Fruit fly (Drosophila melanogaster) S2 (cell line): Measurements from ENCODE around the gene Rsph9.

Source experiments
- CG8478 ChIP-seq: fragments of >200 bp; optimal IDR thresholded peaks from 2 replicates; lab custom pipeline; 2018
- CTCF ChIP-seq, 2 experiments: fragments of >200 bp; optimal IDR thresholded peaks; 2 replicates each; lab custom pipeline; 2018

The Rsph9 gene

DNA sequence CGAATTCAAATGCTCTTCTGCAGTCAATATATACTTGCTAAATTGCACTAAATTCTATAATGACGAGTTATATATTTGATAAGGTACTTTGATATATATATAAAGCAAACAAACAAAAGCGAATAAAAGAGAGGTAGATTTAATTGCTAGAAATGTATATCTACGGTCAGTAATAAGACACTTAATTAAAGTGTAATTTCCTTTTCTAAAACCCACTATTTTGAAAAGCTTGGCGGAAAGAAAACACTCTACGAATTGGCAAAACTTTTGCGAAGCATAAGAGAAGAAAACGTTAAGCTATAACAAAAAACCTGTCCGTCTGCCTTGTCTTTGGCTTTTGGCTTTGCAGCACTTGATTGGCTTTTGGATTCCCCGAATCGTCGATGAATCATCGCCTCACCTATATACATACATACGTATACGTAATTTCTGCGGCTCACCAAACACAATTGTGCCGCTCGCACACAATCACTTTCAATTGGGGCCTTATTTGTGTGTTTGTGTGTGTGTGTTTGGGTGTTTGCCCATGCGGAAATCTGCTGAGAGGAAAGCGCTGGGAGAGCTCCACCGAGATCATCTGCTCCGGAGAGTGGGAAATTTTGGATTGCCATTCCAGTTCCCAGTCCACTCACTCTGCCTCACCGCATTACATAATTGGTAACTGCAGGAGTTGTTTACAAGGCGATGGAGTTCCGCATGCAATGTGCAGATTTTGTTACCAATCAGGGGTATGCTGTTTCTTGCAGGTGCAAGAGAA is 18.3 kb upstream of the Rsph9 start:
- TF ChIP-seq CG8478 (lab: Kevin White, UChicago) (no peak), CTCF (optimal IDR thresholded peaks at IDR 0.05; lab: Kevin White, UChicago) (no peak)

DNA sequence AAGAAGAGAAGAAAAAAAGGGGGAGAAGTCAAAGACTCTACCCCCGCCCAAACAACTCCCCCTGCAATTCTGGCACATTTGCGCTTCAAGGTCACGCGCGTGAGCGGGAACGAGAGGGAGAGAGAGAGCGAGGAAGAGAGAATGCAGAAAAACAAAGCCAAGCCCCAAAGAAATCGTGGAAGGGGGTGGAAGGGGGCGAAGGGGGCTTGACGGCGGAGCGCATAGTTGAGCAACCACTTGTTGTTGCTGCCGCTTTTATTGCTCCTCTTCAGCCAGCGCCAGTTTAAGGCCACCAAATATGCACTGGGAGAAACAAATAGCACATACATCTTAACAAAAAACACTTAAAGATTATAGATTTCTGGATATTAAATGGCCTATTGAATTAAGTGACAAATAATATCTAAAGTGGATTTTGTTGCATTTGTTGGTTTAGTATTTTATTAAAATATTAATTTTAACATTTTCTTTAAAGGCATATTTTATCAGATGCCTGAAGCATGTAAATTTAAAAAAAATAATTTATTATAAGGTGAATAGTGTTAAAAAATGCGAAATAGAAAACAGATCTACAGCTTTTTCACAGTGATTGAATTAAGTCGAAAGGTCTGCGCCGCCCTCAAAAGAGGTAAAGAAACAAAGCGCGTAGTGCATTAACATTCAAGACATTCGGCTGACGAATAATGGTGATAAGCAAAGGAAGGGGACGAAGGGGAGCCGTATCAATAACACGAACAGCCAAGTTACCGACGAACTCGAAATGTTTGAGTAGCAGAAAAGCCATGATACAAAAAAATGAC is 17.6 kb upstream of the Rsph9 start:
- TF ChIP-seq CG8478 (lab: Kevin White, UChicago) (no peak), CTCF (optimal IDR thresholded peaks at IDR 0.05; lab: Kevin White, UChicago) (no peak)

DNA sequence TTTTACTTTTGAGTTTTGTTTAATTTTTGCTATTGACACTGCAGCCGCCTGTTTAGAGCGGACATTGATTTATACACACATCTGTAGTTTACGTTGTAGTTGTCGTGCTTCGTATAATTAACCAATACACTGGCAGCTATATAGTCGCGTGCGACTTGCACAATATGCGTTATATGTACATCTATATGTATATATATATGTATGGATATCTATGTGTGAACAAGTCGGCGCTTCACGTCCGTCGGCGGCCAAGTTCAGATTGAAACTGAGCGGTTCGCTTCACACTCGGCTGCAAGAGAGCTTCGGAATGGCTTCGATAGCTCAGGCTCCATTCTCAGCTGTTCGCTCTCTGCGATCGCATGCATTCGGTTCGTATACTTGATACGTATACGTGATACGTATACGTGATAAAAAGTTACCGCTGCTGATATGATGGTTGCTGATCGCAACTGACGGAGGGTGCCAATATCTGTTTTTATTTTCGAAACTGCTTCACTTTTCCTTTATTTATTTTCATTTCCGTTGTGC is 15.6 kb upstream of the Rsph9 start:
- TF ChIP-seq CG8478 (lab: Kevin White, UChicago): no peak
- no peak for TF ChIP-seq CTCF (optimal IDR thresholded peaks at IDR 0.05; lab: Kevin White, UChicago)

DNA sequence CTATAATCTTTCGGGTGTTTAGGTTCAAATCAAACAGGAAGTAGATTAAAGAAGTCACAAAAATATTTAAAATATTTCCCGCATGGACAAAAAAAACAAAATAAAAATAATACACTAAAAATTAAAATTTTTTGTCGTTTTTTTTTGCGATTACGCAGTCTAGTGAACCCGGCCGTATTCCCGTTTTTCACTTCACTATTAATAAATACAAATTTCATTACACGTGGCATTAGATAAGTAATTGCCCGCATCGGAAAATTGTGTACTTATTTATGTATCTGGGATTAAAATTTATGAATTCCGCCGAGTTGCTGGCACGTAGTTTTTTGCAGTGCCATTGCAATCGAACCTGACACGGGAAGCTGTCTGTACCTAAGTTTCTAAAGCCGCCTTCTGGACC is 14.8 kb upstream of the Rsph9 start:
- TF ChIP-seq CG8478 (lab: Kevin White, UChicago) (no peak), CTCF (optimal IDR thresholded peaks at IDR 0.05; lab: Kevin White, UChicago) (no peak)

DNA sequence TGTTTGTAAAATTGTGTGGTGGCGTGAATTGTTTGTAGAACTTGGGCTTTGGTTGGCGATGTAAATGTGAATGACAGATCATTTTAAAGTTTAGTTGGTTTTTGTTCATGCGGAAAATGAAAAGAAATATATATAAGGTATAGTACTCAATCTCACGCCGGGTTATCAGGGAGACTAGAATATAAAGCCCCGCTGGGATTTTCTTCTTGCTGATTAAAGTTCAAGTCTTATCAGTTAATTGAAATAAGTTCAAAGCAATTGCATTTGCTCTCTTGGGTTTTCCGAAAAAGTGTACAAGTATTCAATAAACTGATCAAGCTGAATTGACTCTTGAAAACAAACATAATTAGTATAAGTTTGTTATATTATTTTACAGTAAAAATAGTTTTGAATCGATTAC is 13.0 kb upstream of the Rsph9 start:
- TF ChIP-seq CG8478 (lab: Kevin White, UChicago): no peak
- no peak for TF ChIP-seq CTCF (optimal IDR thresholded peaks at IDR 0.05; lab: Kevin White, UChicago)

DNA sequence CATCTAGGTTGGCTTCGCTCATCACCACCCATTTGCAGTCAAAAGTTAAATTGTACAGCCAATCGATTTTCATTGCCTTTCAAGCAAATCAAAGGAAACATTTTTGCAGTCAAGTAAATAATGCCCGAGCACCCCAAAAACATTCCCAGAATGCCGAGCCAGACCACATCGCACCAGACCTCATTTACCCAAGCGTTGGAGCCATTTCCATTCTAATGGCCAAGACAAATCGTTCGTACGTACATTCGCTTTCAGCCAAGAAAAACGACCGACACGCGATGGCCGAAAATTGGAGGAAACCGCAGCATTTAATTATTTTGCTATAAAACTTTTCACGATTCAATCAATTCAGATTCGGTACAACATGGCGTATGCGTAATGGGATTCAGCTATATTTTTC is 12.6 kb upstream of the Rsph9 start:
- TF ChIP-seq CTCF (optimal IDR thresholded peaks at IDR 0.05; lab: Kevin White, UChicago) (no peak), CG8478 (lab: Kevin White, UChicago) (no peak)

DNA sequence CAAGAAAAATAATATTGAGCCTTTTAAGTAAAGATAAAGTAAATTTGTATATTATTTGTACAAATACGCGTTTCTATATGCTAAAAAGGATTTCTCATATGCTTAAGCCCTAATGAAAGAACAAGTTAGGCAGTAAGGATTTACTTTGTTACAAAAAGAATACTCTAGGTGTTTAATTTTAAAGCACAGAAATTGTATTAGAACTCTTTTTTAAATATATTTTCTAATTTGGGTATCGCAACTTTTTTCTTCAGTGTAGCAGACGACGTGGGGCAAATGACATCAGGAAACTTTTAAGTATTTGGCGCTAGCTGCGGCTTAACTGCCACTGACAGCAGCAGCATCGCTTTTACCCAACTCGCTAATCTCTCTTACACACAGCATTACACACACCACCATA is 9.7 kb upstream of the Rsph9 start:
- TF ChIP-seq CTCF (optimal IDR thresholded peaks at IDR 0.05; lab: Kevin White, UChicago): no peak
- no peak for TF ChIP-seq CG8478 (lab: Kevin White, UChicago)

DNA sequence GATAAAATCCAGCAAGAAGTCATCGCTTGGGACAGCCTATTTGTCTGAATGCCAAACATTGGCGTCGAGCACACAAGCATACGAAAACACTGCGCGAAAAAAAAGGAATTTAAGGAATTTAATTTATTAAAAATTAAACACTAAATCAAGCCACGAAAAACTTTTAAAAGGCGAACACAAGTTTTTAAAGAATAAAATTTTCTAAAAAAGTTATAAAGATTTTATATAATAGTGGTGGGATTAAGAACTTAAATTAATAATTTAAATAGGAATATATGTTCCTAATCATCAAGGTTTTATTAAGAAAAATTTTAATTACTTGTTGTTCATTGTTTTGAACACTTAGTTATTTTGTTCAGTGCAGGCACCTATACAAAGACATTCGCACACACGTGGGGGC is 8.9 kb upstream of the Rsph9 start:
- no peak for TF ChIP-seq CTCF (optimal IDR thresholded peaks at IDR 0.05; lab: Kevin White, UChicago)
- TF ChIP-seq CG8478 (lab: Kevin White, UChicago): no peak

DNA sequence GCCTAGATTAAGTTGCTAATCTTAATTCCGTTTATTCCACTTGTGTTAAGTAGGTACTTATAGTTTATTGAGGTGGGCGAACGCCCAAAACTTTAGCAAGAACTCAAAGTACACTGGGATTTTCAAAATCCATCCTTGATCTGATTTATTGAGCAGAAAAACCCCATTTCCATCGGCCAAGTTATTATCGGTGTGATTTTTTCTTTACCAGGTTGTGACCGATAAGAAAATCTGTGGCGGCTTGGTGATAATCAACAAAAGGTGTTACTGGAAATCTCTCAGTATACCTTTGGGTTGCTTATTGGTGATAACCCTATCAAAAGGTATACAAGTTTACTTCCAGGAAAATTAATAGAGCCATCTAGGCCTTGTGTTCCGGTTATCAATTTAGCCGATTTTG is 8.0 kb upstream of the Rsph9 start:
- TF ChIP-seq CG8478 (lab: Kevin White, UChicago) (no peak), CTCF (optimal IDR thresholded peaks at IDR 0.05; lab: Kevin White, UChicago) (no peak)

DNA sequence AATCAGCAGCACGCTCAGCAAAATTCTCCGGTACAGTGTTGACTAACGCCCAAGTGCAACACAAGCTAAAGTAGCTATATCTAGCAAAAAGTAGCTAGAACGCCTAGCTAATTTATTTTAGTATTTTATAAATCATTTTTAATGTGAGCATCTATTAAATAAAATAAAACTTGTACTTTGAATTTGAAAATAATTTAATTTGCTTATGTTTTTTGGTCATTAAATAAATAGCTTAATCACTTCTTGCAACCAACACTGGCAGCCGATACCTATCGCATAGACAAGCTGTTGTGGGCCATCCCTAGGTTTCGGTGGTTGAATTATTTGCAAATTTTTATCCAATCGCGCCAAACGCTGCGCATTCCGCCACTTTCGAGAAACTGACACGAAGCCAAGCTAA is 2.1 kb downstream of the Rsph9 start, which contains the start of the genes Polr2J and CG15141:
TSS of gene Polr2J (minus strand) at position 49 of the 400 bp plus-strand sequence.
TSS of gene CG15141 (plus strand) at position 284 of the 400 bp plus-strand sequence.
- TF ChIP-seq CTCF (optimal IDR thresholded peaks at IDR 0.05; lab: Kevin White, UChicago): no peak
- no peak for TF ChIP-seq CG8478 (lab: Kevin White, UChicago)

DNA sequence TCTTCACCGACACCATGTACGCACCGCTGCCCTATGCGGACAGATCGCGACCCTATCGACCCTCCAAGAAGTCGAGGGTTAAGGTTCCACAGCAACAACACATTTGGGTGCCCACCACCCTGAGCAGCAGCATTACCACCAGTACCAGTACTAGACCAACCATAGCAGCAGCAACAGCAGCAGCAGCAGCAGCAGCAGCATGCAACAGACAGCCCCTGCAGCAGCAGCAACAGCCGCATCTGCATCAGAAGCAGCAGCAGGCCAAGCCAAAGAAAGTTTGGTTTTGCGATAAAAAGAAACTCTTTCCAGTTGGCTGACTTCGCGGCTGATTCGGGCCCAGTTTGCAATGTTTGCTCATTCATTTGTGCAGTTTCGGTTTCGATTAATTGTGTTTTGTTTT is 9.9 kb downstream of the Rsph9 start:
- TF ChIP-seq CTCF (optimal IDR thresholded peaks at IDR 0.05; lab: Kevin White, UChicago): no peak
- no peak for TF ChIP-seq CG8478 (lab: Kevin White, UChicago)

DNA sequence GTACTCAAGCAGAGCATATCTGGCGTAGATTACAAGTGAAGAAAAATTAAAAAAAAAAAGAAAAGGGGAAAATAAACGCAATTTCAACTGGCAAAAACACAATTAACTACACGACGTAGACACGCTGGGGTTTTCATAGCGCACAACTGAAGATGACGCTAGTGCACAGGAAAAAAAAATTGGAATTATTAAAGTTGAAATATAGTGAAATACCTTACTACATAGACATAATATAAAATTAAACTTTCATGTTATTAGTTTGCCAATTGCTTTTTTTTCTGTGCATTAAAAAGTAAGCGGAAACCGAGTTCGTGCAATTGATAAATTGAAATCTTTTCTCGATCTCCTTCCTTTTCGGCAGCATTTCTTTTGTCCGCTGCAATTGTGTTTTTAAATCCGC is 15.1 kb downstream of the Rsph9 start:
- no peak for TF ChIP-seq CTCF (optimal IDR thresholded peaks at IDR 0.05; lab: Kevin White, UChicago)
- TF ChIP-seq CG8478 (lab: Kevin White, UChicago): no peak

DNA sequence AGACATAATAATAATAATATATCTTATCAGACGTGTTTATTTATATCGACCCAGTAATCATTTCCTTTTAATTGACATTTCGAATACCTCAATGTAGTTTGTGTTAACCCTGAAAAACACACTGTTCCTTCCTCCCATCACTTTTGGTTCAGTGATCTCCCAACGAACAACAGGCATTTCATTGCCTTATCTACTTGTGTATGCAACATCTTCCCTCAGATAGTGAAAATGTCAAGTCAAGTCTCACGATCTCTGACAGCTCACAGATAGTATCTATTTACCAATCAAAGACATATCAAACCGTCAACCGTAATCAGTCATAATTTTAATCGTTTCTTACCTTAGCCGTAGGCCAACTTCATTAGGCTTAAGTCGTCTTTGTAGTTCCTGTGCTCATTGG is 17.5 kb downstream of the Rsph9 start:
- TF ChIP-seq CTCF (optimal IDR thresholded peaks at IDR 0.05; lab: Kevin White, UChicago): no peak
- no peak for TF ChIP-seq CG8478 (lab: Kevin White, UChicago)

DNA sequence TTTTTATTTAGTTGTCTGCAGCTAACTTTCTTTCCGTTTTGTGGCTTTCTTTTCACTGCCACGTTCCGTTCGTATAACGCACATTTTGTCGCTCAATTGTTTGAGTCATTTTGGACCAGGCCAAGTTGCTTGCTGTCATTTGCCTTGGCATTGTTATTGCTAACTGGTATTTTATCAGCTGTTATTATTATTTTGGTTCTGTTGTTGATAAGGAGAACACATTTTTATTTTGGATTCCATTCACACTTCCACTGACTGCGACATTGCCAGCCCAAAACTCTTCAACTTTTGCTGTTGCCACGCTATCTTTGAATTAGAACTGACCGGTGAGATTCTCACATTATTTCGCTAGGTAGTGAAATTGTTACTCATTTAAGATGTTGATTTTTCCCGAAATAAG is 21.7 kb downstream of the Rsph9 start:
- TF ChIP-seq CTCF (optimal IDR thresholded peaks at IDR 0.05; lab: Kevin White, UChicago) (no peak), CG8478 (lab: Kevin White, UChicago) (no peak)

DNA sequence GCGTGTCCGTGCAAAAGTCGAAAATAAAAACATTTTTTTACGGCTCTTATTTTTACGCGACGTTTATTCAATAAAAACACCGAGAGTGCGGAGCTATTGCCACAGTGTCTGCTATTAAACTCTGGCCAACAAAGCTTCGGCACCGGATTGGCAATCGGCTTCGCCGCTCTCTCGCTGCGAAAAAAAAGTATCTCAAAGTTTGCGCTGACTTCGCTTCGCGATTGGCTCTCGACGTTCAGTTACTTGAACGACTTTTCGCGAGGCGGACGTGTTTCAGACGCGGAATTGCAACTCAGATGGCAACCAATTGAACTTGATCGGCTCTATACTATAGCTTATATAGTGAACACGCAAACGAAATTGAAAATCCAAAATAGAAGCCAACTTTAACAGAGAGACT is 23.3 kb downstream of the Rsph9 start:
- no peak for TF ChIP-seq CG8478 (lab: Kevin White, UChicago)
- no peak for TF ChIP-seq CTCF (optimal IDR thresholded peaks at IDR 0.05; lab: Kevin White, UChicago)
